Worm (Caenorhabditis elegans) whole organism, young adult: Measurements from ENCODE around the gene dnj-11.
A peak's percentile ranks its signal among the peaks of the same experiment; 100 is the strongest.

Experiments used
- B0336.3 ChIP-seq: fragments of 200-800 bp; sonication (Bioruptor generic); IDR thresholded peaks from 2 replicates; pipeline ENCODE4 v1.3.6; 2022; ENCODE audit warnings: missing genetic modification characterization, missing compliant biosample characterization
- D2030.7 ChIP-seq: fragments of 200-800 bp; sonication (Bioruptor generic); IDR thresholded peaks from 2 replicates; pipeline ENCODE4 v1.3.6; 2022; ENCODE audit warnings: missing genetic modification reagents, missing genetic modification characterization, missing compliant biosample characterization
- F49E8.2 ChIP-seq: sonication (generic microtip); optimal IDR thresholded peaks from 3 replicates; lab custom pipeline; 2017; ENCODE audit warnings: missing genetic modification characterization, mild to moderate bottlenecking, missing compliant biosample characterization, antibody characterized with exemption, moderate library complexity; ENCODE audit not compliant: insufficient read depth
- F52B5.7 ChIP-seq: sonication (generic microtip); optimal IDR thresholded peaks from 2 replicates; lab custom pipeline; 2016; ENCODE audit warnings: mild to moderate bottlenecking, missing genetic modification characterization, missing compliant biosample characterization
- F57A8.1 ChIP-seq: fragments of 200-800 bp; sonication (Bioruptor generic); optimal IDR thresholded peaks from 2 replicates; lab custom pipeline; 2018; ENCODE audit warnings: mild to moderate bottlenecking, missing genetic modification characterization, moderate library complexity, missing compliant biosample characterization
- F57C9.4 ChIP-seq: sonication (generic microtip); optimal IDR thresholded peaks from 2 replicates; lab custom pipeline; 2017; ENCODE audit warnings: mild to moderate bottlenecking, missing genetic modification characterization, missing compliant biosample characterization
- Y53F4B.3 ChIP-seq: fragments of 200-800 bp; sonication (Bioruptor generic); IDR thresholded peaks from 2 replicates; pipeline ENCODE4 v1.3.6; 2022; ENCODE audit warnings: missing genetic modification reagents, missing genetic modification characterization, missing compliant biosample characterization
- ZK185.1 ChIP-seq: sonication (generic microtip); optimal IDR thresholded peaks from 2 replicates; lab custom pipeline; 2016; ENCODE audit warnings: mild to moderate bottlenecking, missing genetic modification characterization, missing compliant biosample characterization; ENCODE audit not compliant: poor library complexity, severe bottlenecking
- atf-7 ChIP-seq: sonication (generic microtip); optimal IDR thresholded peaks from 2 replicates; lab custom pipeline; 2017; ENCODE audit warnings: mild to moderate bottlenecking, missing genetic modification characterization, missing compliant biosample characterization
- attf-5 ChIP-seq: fragments of 200-800 bp; sonication (Bioruptor generic); optimal IDR thresholded peaks from 2 replicates; lab custom pipeline; 2018; ENCODE audit warnings: mild to moderate bottlenecking, missing genetic modification characterization, missing compliant biosample characterization
- ccch-3 ChIP-seq: fragments of 200-800 bp; sonication (Bioruptor generic); optimal IDR thresholded peaks from 2 replicates; lab custom pipeline; 2018; ENCODE audit warnings: mild to moderate bottlenecking, missing genetic modification characterization, missing compliant biosample characterization
- cebp-1 ChIP-seq, 2 experiments: fragments of 200-800 bp in 1 of 2; sonication (Bioruptor generic) in 1 of 2; sonication (generic microtip) in 1 of 2; IDR thresholded peaks in 1 of 2; optimal IDR thresholded peaks in 1 of 2; 2 replicates each; pipeline versions ENCODE4 v1.3.6 to Lab custom; 2017 to 2022; ENCODE audit warnings: missing compliant biosample characterization in 2 of 2, missing genetic modification characterization in 2 of 2, mild to moderate bottlenecking in 1 of 2, missing genetic modification reagents in 1 of 2, moderate library complexity in 1 of 2
- ceh-40 ChIP-seq: fragments of 200-800 bp; sonication (Bioruptor generic); IDR thresholded peaks from 2 replicates; pipeline ENCODE4 v1.3.6; 2022; ENCODE audit warnings: missing genetic modification characterization, missing compliant biosample characterization
- ceh-58 ChIP-seq: fragments of 200-800 bp; sonication (Bioruptor generic); IDR thresholded peaks from 2 replicates; pipeline ENCODE4 v1.3.6; 2022; ENCODE audit warnings: missing genetic modification characterization, missing compliant biosample characterization
- chd-7 ChIP-seq: sonication (generic microtip); optimal IDR thresholded peaks from 2 replicates; lab custom pipeline; 2016; ENCODE audit warnings: mild to moderate bottlenecking, missing genetic modification characterization, moderate library complexity, missing compliant biosample characterization
- gei-17 ChIP-seq: fragments of 200-800 bp; sonication (Bioruptor generic); optimal IDR thresholded peaks from 2 replicates; lab custom pipeline; 2018; ENCODE audit warnings: mild to moderate bottlenecking, missing genetic modification characterization, missing compliant biosample characterization
- him-1 ChIP-seq: sonication (generic microtip); optimal IDR thresholded peaks from 2 replicates; lab custom pipeline; 2016; ENCODE audit warnings: missing genotype, missing genetic modification reagents, missing genetic modification characterization, missing compliant biosample characterization
- let-607 ChIP-seq, 2 experiments: fragments of 200-800 bp in 1 of 2; sonication (Bioruptor generic) in 1 of 2; sonication (generic microtip) in 1 of 2; optimal IDR thresholded peaks; 2 replicates each; lab custom pipeline; 2016 to 2018; ENCODE audit warnings: mild to moderate bottlenecking in 2 of 2, missing compliant biosample characterization in 2 of 2, missing genetic modification characterization in 2 of 2, moderate library complexity in 2 of 2, missing genotype in 1 of 2
- lin-35 ChIP-seq, 3 experiments: fragments of 150-350 bp in 2 of 3; sonication (generic microtip) in 1 of 3; optimal IDR thresholded peaks; 2 replicates each; lab custom pipeline; 2014 to 2018; ENCODE audit warnings: missing biosample characterization in 3 of 3, missing genetic modification characterization in 3 of 3, missing genetic modification reagents in 3 of 3
- lin-40 ChIP-seq: sonication (generic microtip); optimal IDR thresholded peaks from 2 replicates; lab custom pipeline; 2016; ENCODE audit warnings: missing genetic modification characterization, mild to moderate bottlenecking, missing compliant biosample characterization, missing genotype, missing genetic modification reagents
- lsl-1 ChIP-seq: fragments of 200-800 bp; sonication (Bioruptor generic); optimal IDR thresholded peaks from 2 replicates; lab custom pipeline; 2018; ENCODE audit warnings: mild to moderate bottlenecking, missing genetic modification characterization, moderate library complexity, missing compliant biosample characterization
- madf-3 ChIP-seq: fragments of 200-800 bp; sonication (Bioruptor generic); IDR thresholded peaks from 2 replicates; pipeline ENCODE4 v1.3.6; 2022; ENCODE audit warnings: missing genetic modification reagents, missing genetic modification characterization, missing compliant biosample characterization
- mcd-1 ChIP-seq: fragments of 200-800 bp; sonication (Bioruptor generic); IDR thresholded peaks from 2 replicates; pipeline ENCODE4 v1.3.6; 2022; ENCODE audit warnings: missing genetic modification reagents, missing genetic modification characterization, missing compliant biosample characterization
- mel-28 ChIP-seq: sonication (generic microtip); optimal IDR thresholded peaks from 2 replicates; lab custom pipeline; 2016; ENCODE audit warnings: borderline replicate concordance, mild to moderate bottlenecking, missing genetic modification characterization, missing compliant biosample characterization
- nhr-120 ChIP-seq: fragments of 200-800 bp; sonication (Bioruptor generic); IDR thresholded peaks from 2 replicates; pipeline ENCODE4 v1.3.6; 2022; ENCODE audit warnings: missing genetic modification characterization, missing compliant biosample characterization
- nhr-27 ChIP-seq: fragments of 200-800 bp; sonication (Bioruptor generic); optimal IDR thresholded peaks from 2 replicates; lab custom pipeline; 2018; ENCODE audit warnings: mild to moderate bottlenecking, missing genetic modification characterization, moderate library complexity, missing compliant biosample characterization
- nhr-80 ChIP-seq: sonication (generic microtip); optimal IDR thresholded peaks from 2 replicates; lab custom pipeline; 2016; ENCODE audit warnings: missing genetic modification characterization, missing compliant biosample characterization
- pbrm-1 ChIP-seq: fragments of 200-800 bp; sonication (Bioruptor generic); IDR thresholded peaks from 2 replicates; pipeline ENCODE4 v1.3.6; 2022; ENCODE audit warnings: missing genetic modification reagents, missing genetic modification characterization, missing compliant biosample characterization
- repo-1 ChIP-seq: sonication (generic microtip); optimal IDR thresholded peaks from 2 replicates; lab custom pipeline; 2017; ENCODE audit warnings: mild to moderate bottlenecking, missing genetic modification characterization, missing compliant biosample characterization
- somi-1 ChIP-seq: fragments of 200-800 bp; sonication (Bioruptor generic); optimal IDR thresholded peaks from 2 replicates; lab custom pipeline; 2018; ENCODE audit warnings: mild to moderate bottlenecking, missing genetic modification characterization, missing compliant biosample characterization
- tbx-9 ChIP-seq: sonication (generic microtip); optimal IDR thresholded peaks from 2 replicates; lab custom pipeline; 2016; ENCODE audit warnings: borderline replicate concordance, missing genetic modification characterization, inconsistent platforms, missing compliant biosample characterization
- ztf-28 ChIP-seq: fragments of 200-800 bp; sonication (Bioruptor generic); IDR thresholded peaks from 2 replicates; pipeline ENCODE4 v1.3.6; 2022; ENCODE audit warnings: missing genetic modification reagents, missing genetic modification characterization, missing compliant biosample characterization

dnj-11 gene

DNA sequence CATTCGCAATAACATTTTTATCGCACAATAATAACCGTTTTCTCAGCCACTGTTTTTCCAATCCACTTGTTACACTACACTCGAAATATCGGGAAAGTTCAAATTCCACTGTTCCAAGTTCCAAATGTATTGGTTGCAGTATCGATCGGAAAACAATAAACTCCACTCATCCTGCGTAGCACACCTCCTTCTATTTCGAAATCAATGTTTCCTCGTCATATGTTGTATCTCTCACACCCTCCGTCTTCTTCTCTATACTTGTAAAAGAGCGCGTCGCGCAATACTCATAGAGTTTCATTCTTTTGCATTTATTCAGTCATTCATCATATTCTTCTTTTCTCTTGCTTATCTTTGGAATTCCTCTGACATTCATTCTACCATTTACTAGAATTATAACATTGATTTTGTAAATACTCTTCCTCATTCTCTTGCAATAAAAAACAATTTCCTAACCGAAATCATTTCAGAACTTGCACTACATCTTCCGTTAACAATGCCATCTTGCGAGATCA is 15.6 kb downstream of the dnj-11 start, which contains the start of gene sup-36:
Gene sup-36 (plus strand): TSS at position 462 of the 512 bp plus-strand sequence.
- no peak for TF ChIP-seq gei-17 (GFP tag; lab: Kevin White, UChicago)
- TF ChIP-seq Y53F4B.3 (GFP tag; lab: Robert Waterston, UW): no peak
- no peak for TF ChIP-seq ceh-40 (GFP tag; lab: Robert Waterston, UW)
- peak; percentile 31 for TF ChIP-seq nhr-80
- no peak for TF ChIP-seq F57A8.1 (GFP tag; lab: Kevin White, UChicago)
- peak; percentile 46 for TF ChIP-seq attf-5
- TF ChIP-seq ztf-28 (GFP tag; lab: Robert Waterston, UW): no peak
- peak; percentile 84 for TF ChIP-seq cebp-1 (GFP tag; IDR thresholded peaks at IDR 0.05; lab: Robert Waterston, UW)
- TF ChIP-seq cebp-1 (tag; optimal IDR thresholded peaks at IDR 0.05; lab: Kevin White, UChicago): peak; percentile 90
- TF ChIP-seq nhr-27 (tag; lab: Kevin White, UChicago): no peak
- no peak for TF ChIP-seq madf-3 (GFP tag; lab: Robert Waterston, UW)
- TF ChIP-seq somi-1 (GFP tag; lab: Kevin White, UChicago): no peak
- no peak for TF ChIP-seq lin-40
- TF ChIP-seq ccch-3 (GFP tag; lab: Kevin White, UChicago): no peak
- no peak for TF ChIP-seq mcd-1 (GFP tag; lab: Robert Waterston, UW)
- TF ChIP-seq let-607 (tag; optimal IDR thresholded peaks at IDR 0.05; lab: Kevin White, UChicago): no peak
- no peak for TF ChIP-seq B0336.3

- TF ChIP-seq pbrm-1 (no peak), somi-1 (GFP tag; lab: Kevin White, UChicago) (no peak), F57C9.4 (tag; lab: Kevin White, UChicago) (no peak), mel-28 (tag; lab: Kevin White, UChicago) (no peak), tbx-9 (tag; lab: Kevin White, UChicago) (no peak), nhr-120 (no peak), D2030.7 (GFP tag; lab: Robert Waterston, UW) (no peak)
Measured at ce11 chrIV:6602376-6602775, 16.7 kb downstream of the dnj-11 start, which contains the start of gene F15B10.3. Gene F15B10.3, plus strand, starts transcription at chrIV:6602676.

- TF ChIP-seq repo-1 (tag; lab: Kevin White, UChicago) (peak; percentile 53), lsl-1 (GFP tag; lab: Kevin White, UChicago) (no peak), chd-7 (tag; lab: Kevin White, UChicago) (peak; percentile 8), atf-7 (tag; lab: Kevin White, UChicago) (no peak), F52B5.7 (tag; lab: Kevin White, UChicago) (no peak), him-1 (tag; lab: Kevin White, UChicago) (no peak)
Measured at ce11 chrIV:6603549-6603948, 17.9 kb downstream of the dnj-11 start.

- TF ChIP-seq pbrm-1 (no peak), nhr-27 (tag; lab: Kevin White, UChicago) (no peak), ZK185.1 (tag; lab: Kevin White, UChicago) (no peak), lin-35 (GFP tag; optimal IDR thresholded peaks at IDR 0.05; lab: Kevin White, UChicago) (no peak), F57A8.1 (GFP tag; lab: Kevin White, UChicago) (no peak), ceh-58 (GFP tag; lab: Robert Waterston, UW) (no peak), F49E8.2 (tag; lab: Kevin White, UChicago) (no peak)
Measured at ce11 chrIV:6605863-6606262, 20.2 kb downstream of the dnj-11 start, which contains the start of gene nstp-2. Gene nstp-2, minus strand, starts transcription at chrIV:6606188.
